Fruit fly (Drosophila melanogaster): ENCODE data around the gene CG5439.

Gene CG5439

dm6 chr2L:13140891-13141290 is 36.1 kb upstream of the CG5439 start (continued):
- TF ChIP-seq Med (GFP tag) (peak; percentile 61), Hr78 (GFP tag; optimal IDR thresholded peaks at IDR 0.05) (peak in 1 of 2 experiments; percentile 12), insv (GFP tag; optimal IDR thresholded peaks at IDR 0.05) (no peak), CG16779 (GFP tag; IDR thresholded peaks at IDR 0.05) (no peak), CG10654 (GFP tag; optimal IDR thresholded peaks at IDR 0.05) (no peak), crp (GFP tag; optimal IDR thresholded peaks at IDR 0.05) (no peak), sim (GFP tag; IDR thresholded peaks at IDR 0.05) (no peak), BEAF-32 (GFP tag; optimal IDR thresholded peaks at IDR 0.05) (no peak), fd3F (GFP tag; optimal IDR thresholded peaks at IDR 0.05) (no peak), CG8089 (GFP tag; optimal IDR thresholded peaks at IDR 0.05) (no peak), CTCF (GFP tag; optimal IDR thresholded peaks at IDR 0.05) (no peak), CG2202 (tag; optimal IDR thresholded peaks at IDR 0.05) (no peak), CG18011 (GFP tag; optimal IDR thresholded peaks at IDR 0.05) (no peak), pfk (GFP tag; optimal IDR thresholded peaks at IDR 0.05) (no peak), sug (tag; optimal IDR thresholded peaks at IDR 0.05) (peak; percentile 36), mirr (GFP tag; optimal IDR thresholded peaks at IDR 0.05) (no peak), CG30431 (GFP tag; optimal IDR thresholded peaks at IDR 0.05) (no peak), repo (GFP tag; optimal IDR thresholded peaks at IDR 0.05) (no peak), Fer3 (tag; optimal IDR thresholded peaks at IDR 0.05) (no peak), CG2678 (tag; optimal IDR thresholded peaks at IDR 0.05) (no peak), CG15696 (tag; optimal IDR thresholded peaks at IDR 0.05) (no peak), Scr (GFP tag; IDR thresholded peaks at IDR 0.05; ENCODE audit: partially characterized antibody) (no peak), CG9797 (GFP tag; optimal IDR thresholded peaks at IDR 0.05) (no peak), Sox102F (GFP tag; optimal IDR thresholded peaks at IDR 0.05) (no peak), CG18599 (GFP tag; optimal IDR thresholded peaks at IDR 0.05) (no peak), tll (GFP tag; optimal IDR thresholded peaks at IDR 0.05) (no peak), CG34376 (GFP tag; optimal IDR thresholded peaks at IDR 0.05) (peak; percentile 67), kni (GFP tag; optimal IDR thresholded peaks at IDR 0.05) (no peak), CG13894 (tag; optimal IDR thresholded peaks at IDR 0.05) (no peak), ttk (GFP tag; IDR thresholded peaks at IDR 0.05) (no peak)

dm6 chr2L:13142803-13143202 is 34.1 kb upstream of the CG5439 start, which contains the start of gene CG9928:
Gene CG9928, minus strand, starts transcription at chr2L:13142903.
- TF ChIP-seq Ets65A (GFP tag) (peak; percentile 16), Xbp1 (GFP tag; optimal IDR thresholded peaks at IDR 0.05) (no peak)

dm6 chr2L:13143522-13143921 is 33.4 kb upstream of the CG5439 start, which contains the start of gene CG16978:
Gene CG16978, minus strand, starts transcription at chr2L:13143622.
- TF ChIP-seq Fer2 (tag; optimal IDR thresholded peaks at IDR 0.05) (no peak), Nf-YC (tag; optimal IDR thresholded peaks at IDR 0.05) (no peak), odd (GFP tag; optimal IDR thresholded peaks at IDR 0.05) (no peak), wor (GFP tag; IDR thresholded peaks at IDR 0.05) (no peak), lbe (GFP tag; optimal IDR thresholded peaks at IDR 0.05) (no peak), repo (GFP tag; optimal IDR thresholded peaks at IDR 0.05) (no peak), da (GFP tag; optimal IDR thresholded peaks at IDR 0.05) (no peak), CG11560 (tag; IDR thresholded peaks at IDR 0.05) (no peak), Abd-B (GFP tag; optimal IDR thresholded peaks at IDR 0.05) (no peak), Mad (GFP tag; optimal IDR thresholded peaks at IDR 0.05) (no peak)
